Fruit fly (Drosophila melanogaster) whole organism, embryonic: ENCODE results near the gene CG13996.

Experiments used
- Ada2b ChIP-seq: fragments of 200-800 bp; sonication (Bioruptor generic); IDR thresholded peaks from 2 replicates; pipeline ENCODE4 v1.3.6; 2022; ENCODE audit warnings: missing biosample characterization, missing genetic modification characterization
- Asciz ChIP-seq: fragments of 200-800 bp; sonication (Bioruptor generic); optimal IDR thresholded peaks from 2 replicates; lab custom pipeline; 2017; ENCODE audit warnings: missing biosample characterization, mild to moderate bottlenecking, missing genetic modification characterization, missing genetic modification reagents
- Atf3 ChIP-seq: fragments of 200-800 bp; sonication (Bioruptor generic); optimal IDR thresholded peaks from 3 replicates; lab custom pipeline; 2016; ENCODE audit warnings: missing biosample characterization, missing genetic modification characterization
- CG10321 ChIP-seq: fragments of 200-800 bp; sonication (Bioruptor generic); IDR thresholded peaks from 2 replicates; pipeline ENCODE4 v1.3.6; 2022; ENCODE audit warnings: missing biosample characterization, missing genetic modification characterization
- CG11504 ChIP-seq: fragments of 200-800 bp; sonication (Bioruptor generic); optimal IDR thresholded peaks from 3 replicates; lab custom pipeline; 2019; ENCODE audit warnings: missing biosample characterization, mild to moderate bottlenecking, missing genetic modification characterization, moderate library complexity
- CG11723 ChIP-seq: fragments of 200-800 bp; sonication (Bioruptor generic); optimal IDR thresholded peaks from 2 replicates; lab custom pipeline; 2017; ENCODE audit warnings: missing biosample characterization, mild to moderate bottlenecking, missing genetic modification characterization
- CG12104 ChIP-seq: fragments of 200-800 bp; sonication (Bioruptor generic); optimal IDR thresholded peaks from 3 replicates; lab custom pipeline; 2016; ENCODE audit warnings: missing biosample characterization, missing genetic modification characterization
- CG12155 ChIP-seq: fragments of 200-800 bp; sonication (Bioruptor generic); optimal IDR thresholded peaks from 3 replicates; lab custom pipeline; 2016; ENCODE audit warnings: missing biosample characterization, missing genetic modification characterization
- CG12769 ChIP-seq: fragments of 200-800 bp; sonication (Bioruptor generic); optimal IDR thresholded peaks from 2 replicates; lab custom pipeline; 2019; ENCODE audit warnings: missing biosample characterization, mild to moderate bottlenecking, missing genetic modification characterization, moderate library complexity
- CG13296 ChIP-seq: fragments of 200-800 bp; sonication (Bioruptor generic); optimal IDR thresholded peaks from 3 replicates; lab custom pipeline; 2018; ENCODE audit warnings: missing biosample characterization, mild to moderate bottlenecking, missing genetic modification characterization
- CG13894 ChIP-seq: fragments of 200-800 bp; sonication (Bioruptor generic); optimal IDR thresholded peaks from 3 replicates; lab custom pipeline; 2018; ENCODE audit warnings: missing biosample characterization, mild to moderate bottlenecking, missing genetic modification characterization, moderate library complexity
- CG14860 ChIP-seq: fragments of 200-800 bp; sonication (Bioruptor generic); IDR thresholded peaks from 3 replicates; pipeline ENCODE4 v1.3.6; 2022; ENCODE audit warnings: missing biosample characterization, missing genetic modification characterization; ENCODE audit not compliant: partially characterized antibody
- CG1529 ChIP-seq: fragments of 200-800 bp; sonication (Bioruptor generic); optimal IDR thresholded peaks from 3 replicates; lab custom pipeline; 2018; ENCODE audit warnings: missing biosample characterization, missing genetic modification characterization
- CG15479 ChIP-seq: fragments of 200-800 bp; sonication (Bioruptor generic); optimal IDR thresholded peaks from 3 replicates; lab custom pipeline; 2019; ENCODE audit warnings: missing biosample characterization, mild to moderate bottlenecking, missing genetic modification characterization, moderate library complexity
- CG17568 ChIP-seq: fragments of 200-800 bp; sonication (Bioruptor generic); optimal IDR thresholded peaks from 2 replicates; lab custom pipeline; 2018; ENCODE audit warnings: missing biosample characterization, mild to moderate bottlenecking, missing genetic modification characterization, moderate library complexity
- CG2889 ChIP-seq: fragments of 200-800 bp; sonication (Bioruptor generic); IDR thresholded peaks from 3 replicates; pipeline ENCODE4 v1.3.6; 2022; ENCODE audit warnings: missing biosample characterization, missing genetic modification characterization
- CG30403 ChIP-seq: fragments of 200-800 bp; sonication (Bioruptor generic); optimal IDR thresholded peaks from 3 replicates; lab custom pipeline; 2016; ENCODE audit warnings: missing biosample characterization, missing genetic modification characterization
- CG3281 ChIP-seq: fragments of 200-800 bp; sonication (Bioruptor generic); optimal IDR thresholded peaks from 3 replicates; lab custom pipeline; 2017; ENCODE audit warnings: missing biosample characterization, mild to moderate bottlenecking, missing genetic modification characterization
- CG3847 ChIP-seq: fragments of 200-800 bp; sonication (Bioruptor generic); IDR thresholded peaks from 2 replicates; pipeline ENCODE4 v1.3.6; 2022; ENCODE audit warnings: missing biosample characterization, missing genetic modification characterization
- CG4328 ChIP-seq: fragments of 200-800 bp; sonication (Bioruptor generic); optimal IDR thresholded peaks from 3 replicates; lab custom pipeline; 2017; ENCODE audit warnings: missing biosample characterization, missing genetic modification reagents, missing genetic modification characterization
- CG4617 ChIP-seq: fragments of 200-800 bp; sonication (Bioruptor generic); optimal IDR thresholded peaks from 3 replicates; lab custom pipeline; 2016; ENCODE audit warnings: missing biosample characterization, missing genetic modification characterization, borderline replicate concordance
- CG7372 ChIP-seq: fragments of 200-800 bp; sonication (Bioruptor generic); IDR thresholded peaks from 2 replicates; pipeline ENCODE4 v1.3.6; 2022; ENCODE audit warnings: missing biosample characterization, missing genetic modification characterization
- CG7963 ChIP-seq: fragments of 200-800 bp; sonication (Bioruptor generic); IDR thresholded peaks from 3 replicates; pipeline ENCODE4 v1.3.6; 2022; ENCODE audit warnings: missing biosample characterization, missing genetic modification characterization; ENCODE audit not compliant: partially characterized antibody
- D19A ChIP-seq: fragments of 200-800 bp; optimal IDR thresholded peaks from 3 replicates; lab custom pipeline; 2019; ENCODE audit warnings: missing biosample characterization, mild to moderate bottlenecking, missing genetic modification characterization, moderate library complexity
- Deaf1 ChIP-seq: fragments of 200-800 bp; optimal IDR thresholded peaks from 3 replicates; lab custom pipeline; 2019; ENCODE audit warnings: missing biosample characterization, mild to moderate bottlenecking, missing genetic modification characterization, moderate library complexity
- Dip3 ChIP-seq: fragments of 200-800 bp; sonication (Bioruptor generic); optimal IDR thresholded peaks from 3 replicates; lab custom pipeline; 2016; ENCODE audit warnings: missing biosample characterization, missing genetic modification characterization
- GATAe ChIP-seq: fragments of 200-800 bp; sonication (Bioruptor generic); conservative IDR thresholded peaks from 2 replicates; pipeline ENCODE4 v1.3.6; 2022; ENCODE audit warnings: missing biosample characterization, missing genetic modification characterization
- Hr39 ChIP-seq: fragments of >200 bp; optimal IDR thresholded peaks from 2 replicates; lab custom pipeline; 2017
- Oaz ChIP-seq: fragments of 200-800 bp; sonication (Bioruptor generic); IDR thresholded peaks from 2 replicates; pipeline ENCODE4 v1.3.6; 2022; ENCODE audit warnings: missing biosample characterization, missing genetic modification characterization
- TFAM ChIP-seq: fragments of 200-800 bp; sonication (Bioruptor generic); optimal IDR thresholded peaks from 2 replicates; lab custom pipeline; 2017; ENCODE audit warnings: missing biosample characterization, missing genetic modification characterization, inconsistent platforms
- Usf ChIP-seq: fragments of 200-800 bp; sonication (Bioruptor generic); optimal IDR thresholded peaks from 2 replicates; lab custom pipeline; 2017; ENCODE audit warnings: missing genotype, missing biosample characterization, missing genetic modification characterization
- YL-1 ChIP-seq: fragments of 200-800 bp; sonication (Bioruptor generic); optimal IDR thresholded peaks from 3 replicates; lab custom pipeline; 2017; ENCODE audit warnings: missing biosample characterization, mild to moderate bottlenecking, missing genetic modification characterization
- cad ChIP-seq: fragments of >200 bp; optimal IDR thresholded peaks from 2 replicates; lab custom pipeline; 2017; ENCODE audit warnings: missing biosample characterization, missing genetic modification characterization
- dmrt99B ChIP-seq: fragments of 200-800 bp; sonication (Bioruptor generic); optimal IDR thresholded peaks from 2 replicates; lab custom pipeline; 2018; ENCODE audit warnings: missing biosample characterization, mild to moderate bottlenecking, missing genetic modification characterization, moderate library complexity
- dysf ChIP-seq: fragments of 200-800 bp; sonication (Bioruptor generic); IDR thresholded peaks from 3 replicates; pipeline ENCODE4 v1.3.6; 2022; ENCODE audit warnings: missing biosample characterization, missing genetic modification characterization
- emc ChIP-seq: fragments of 200-800 bp; sonication (Bioruptor generic); optimal IDR thresholded peaks from 2 replicates; lab custom pipeline; 2016; ENCODE audit warnings: missing biosample characterization, missing genetic modification characterization
- eve ChIP-seq, 2 experiments: fragments of >200 bp; optimal IDR thresholded peaks; 2 replicates each; lab custom pipeline; 2017; ENCODE audit warnings: missing biosample characterization in 2 of 2, missing genetic modification characterization in 2 of 2
- gcm2 ChIP-seq: fragments of 200-800 bp; sonication (Bioruptor generic); optimal IDR thresholded peaks from 2 replicates; lab custom pipeline; 2016; ENCODE audit warnings: missing biosample characterization, missing genetic modification characterization
- ind ChIP-seq: fragments of 200-800 bp; sonication (Bioruptor generic); optimal IDR thresholded peaks from 3 replicates; lab custom pipeline; 2016; ENCODE audit warnings: missing biosample characterization, missing genetic modification characterization
- jigr1 ChIP-seq: fragments of 200-800 bp; sonication (Bioruptor generic); IDR thresholded peaks from 3 replicates; pipeline ENCODE4 v1.3.6; 2022; ENCODE audit warnings: missing biosample characterization, missing genetic modification characterization
- jumu ChIP-seq: fragments of 200-800 bp; sonication (Bioruptor generic); optimal IDR thresholded peaks from 3 replicates; lab custom pipeline; 2016; ENCODE audit warnings: missing biosample characterization, missing genetic modification characterization
- knrl ChIP-seq: fragments of 200-800 bp; sonication (Bioruptor generic); IDR thresholded peaks from 3 replicates; pipeline ENCODE4 v1.3.6; 2022; ENCODE audit warnings: missing biosample characterization, missing genetic modification characterization; ENCODE audit not compliant: partially characterized antibody
- odd ChIP-seq: fragments of 200-800 bp; sonication (Bioruptor generic); optimal IDR thresholded peaks from 2 replicates; lab custom pipeline; 2017; ENCODE audit warnings: missing biosample characterization, mild to moderate bottlenecking, missing genetic modification characterization
- pb ChIP-seq: fragments of 200-800 bp; sonication (Bioruptor generic); optimal IDR thresholded peaks from 3 replicates; lab custom pipeline; 2016; ENCODE audit warnings: missing biosample characterization, missing genetic modification characterization
- pita ChIP-seq: fragments of 200-800 bp; sonication (Bioruptor generic); optimal IDR thresholded peaks from 2 replicates; lab custom pipeline; 2017; ENCODE audit warnings: missing biosample characterization, mild to moderate bottlenecking, missing genetic modification characterization
- so ChIP-seq: fragments of 200-800 bp; sonication (Bioruptor generic); IDR thresholded peaks from 3 replicates; pipeline ENCODE4 v1.3.6; 2022; ENCODE audit warnings: missing biosample characterization, missing genetic modification characterization
- sqz ChIP-seq: fragments of 200-800 bp; sonication (Bioruptor generic); optimal IDR thresholded peaks from 3 replicates; lab custom pipeline; 2018; ENCODE audit warnings: missing biosample characterization, mild to moderate bottlenecking, missing genetic modification characterization
- sr ChIP-seq: fragments of 200-800 bp; sonication (Bioruptor generic); IDR thresholded peaks from 3 replicates; pipeline ENCODE4 v1.3.6; 2022; ENCODE audit warnings: missing biosample characterization, missing genetic modification characterization
- tll ChIP-seq, 2 experiments: fragments of 200-800 bp in 1 of 2; fragments of >200 bp in 1 of 2; sonication (Bioruptor generic) in 1 of 2; optimal IDR thresholded peaks; 2 replicates each; lab custom pipeline; 2017 to 2019; ENCODE audit warnings: missing biosample characterization in 2 of 2, missing genetic modification characterization in 2 of 2, mild to moderate bottlenecking in 1 of 2, moderate library complexity in 1 of 2
- trem ChIP-seq: fragments of 200-800 bp; optimal IDR thresholded peaks from 3 replicates; lab custom pipeline; 2019; ENCODE audit warnings: missing biosample characterization, mild to moderate bottlenecking, missing genetic modification characterization, moderate library complexity
- ttk ChIP-seq: fragments of 200-800 bp; sonication (Bioruptor generic); IDR thresholded peaks from 2 replicates; pipeline ENCODE4 v2.1.2; 2022; ENCODE audit warnings: missing biosample characterization, missing genetic modification characterization
- yki ChIP-seq: fragments of >200 bp; optimal IDR thresholded peaks from 3 replicates; lab custom pipeline; 2018

Gene CG13996

DNA sequence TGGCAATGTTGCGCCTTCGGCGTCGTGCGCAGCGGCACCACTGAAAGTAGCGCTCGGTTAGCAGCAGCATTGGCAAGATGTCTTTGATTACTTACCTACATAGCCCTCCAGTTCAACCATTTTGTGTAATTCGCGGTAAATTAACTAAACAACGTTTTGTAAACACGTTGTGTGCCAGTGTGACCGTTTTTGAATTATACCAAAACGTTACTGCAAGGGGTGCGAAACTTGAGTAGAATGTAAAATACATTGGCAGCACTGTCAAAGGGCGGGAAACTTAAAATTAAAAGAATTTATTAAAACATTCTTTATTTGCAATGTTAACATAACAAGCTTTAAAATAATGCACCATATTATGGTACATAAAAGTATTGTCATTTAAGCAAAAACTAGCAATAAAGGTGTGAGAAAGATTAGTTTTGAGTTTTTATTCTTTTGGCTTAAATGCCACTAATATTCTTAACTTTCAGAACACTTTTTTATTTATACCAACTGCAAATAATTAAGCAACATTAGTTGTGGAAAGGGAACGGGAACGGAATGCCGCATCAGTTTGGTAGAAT, 3.8 kb downstream of the CG13996 start, which contains the start of gene CG9107 (continued):
- TF ChIP-seq CG13296 (GFP tag; lab: Kevin White, UChicago) (no peak), yki (lab: Kevin White, UChicago) (no peak), CG30403 (no peak), YL-1 (GFP tag; lab: Kevin White, UChicago) (peak; percentile 25), CG4328 (GFP tag; lab: Kevin White, UChicago) (no peak), GATAe (GFP tag; lab: Robert Waterston, UW) (no peak), emc (GFP tag; lab: Kevin White, UChicago) (no peak), CG3281 (GFP tag; lab: Kevin White, UChicago) (no peak), CG10321 (no peak), CG12155 (GFP tag; lab: Kevin White, UChicago) (no peak), ttk (GFP tag; lab: Robert Waterston, UW) (no peak), knrl (GFP tag; lab: Robert Waterston, UW) (peak; percentile 43; the same call in 1 of the 3 replicates), CG2889 (GFP tag; lab: Robert Waterston, UW) (no peak), D19A (peak; percentile 36), CG3847 (peak; percentile 24; the same call in 1 of the 2 replicates), Deaf1 (tag; lab: Kevin White, UChicago) (no peak), sr (GFP tag; lab: Robert Waterston, UW) (no peak), Oaz (GFP tag; lab: Robert Waterston, UW) (no peak), Asciz (GFP tag; lab: Kevin White, UChicago) (no peak), dysf (GFP tag; lab: Robert Waterston, UW) (no peak), CG7372 (no peak), CG11504 (tag; lab: Kevin White, UChicago) (peak; percentile 0), Atf3 (GFP tag; lab: Kevin White, UChicago) (no peak), Usf (no peak), odd (GFP tag; lab: Kevin White, UChicago) (no peak), trem (tag; lab: Kevin White, UChicago) (peak; percentile 90), CG14860 (GFP tag; lab: Robert Waterston, UW) (0 out of 3 replicates have a peak, but pooled peaks have one; percentile 11), CG12104 (GFP tag; lab: Kevin White, UChicago) (no peak), eve (GFP tag; optimal IDR thresholded peaks at IDR 0.05; lab: Kevin White, UChicago) (no peak), CG4617 (peak; percentile 47), pita (GFP tag; lab: Kevin White, UChicago) (peak; percentile 28), Ada2b (GFP tag; lab: Robert Waterston, UW) (no peak), Hr39 (lab: Kevin White, UChicago) (no peak), ind (GFP tag; lab: Kevin White, UChicago) (no peak), CG12769 (tag; lab: Kevin White, UChicago) (no peak), TFAM (GFP tag; lab: Kevin White, UChicago) (no peak), jigr1 (GFP tag; lab: Robert Waterston, UW) (no peak), tll (GFP tag; optimal IDR thresholded peaks at IDR 0.05; lab: Kevin White, UChicago) (no peak), CG17568 (no peak), Dip3 (GFP tag; lab: Kevin White, UChicago) (no peak), CG7963 (GFP tag; lab: Robert Waterston, UW) (no peak), dmrt99B (tag; lab: Kevin White, UChicago) (no peak), sqz (GFP tag; lab: Kevin White, UChicago) (no peak), pb (GFP tag; lab: Kevin White, UChicago) (no peak), jumu (GFP tag; lab: Kevin White, UChicago) (no peak), cad (no peak), CG13894 (tag; lab: Kevin White, UChicago) (no peak), so (GFP tag; lab: Robert Waterston, UW) (no peak), gcm2 (GFP tag; lab: Kevin White, UChicago) (no peak), CG15479 (GFP tag; lab: Kevin White, UChicago) (no peak), CG11723 (GFP tag; lab: Kevin White, UChicago) (no peak), CG1529 (GFP tag; lab: Kevin White, UChicago) (no peak)
